Fruit fly (Drosophila melanogaster): Measurements from ENCODE around the gene CG31371.

Gene CG31371

DNA sequence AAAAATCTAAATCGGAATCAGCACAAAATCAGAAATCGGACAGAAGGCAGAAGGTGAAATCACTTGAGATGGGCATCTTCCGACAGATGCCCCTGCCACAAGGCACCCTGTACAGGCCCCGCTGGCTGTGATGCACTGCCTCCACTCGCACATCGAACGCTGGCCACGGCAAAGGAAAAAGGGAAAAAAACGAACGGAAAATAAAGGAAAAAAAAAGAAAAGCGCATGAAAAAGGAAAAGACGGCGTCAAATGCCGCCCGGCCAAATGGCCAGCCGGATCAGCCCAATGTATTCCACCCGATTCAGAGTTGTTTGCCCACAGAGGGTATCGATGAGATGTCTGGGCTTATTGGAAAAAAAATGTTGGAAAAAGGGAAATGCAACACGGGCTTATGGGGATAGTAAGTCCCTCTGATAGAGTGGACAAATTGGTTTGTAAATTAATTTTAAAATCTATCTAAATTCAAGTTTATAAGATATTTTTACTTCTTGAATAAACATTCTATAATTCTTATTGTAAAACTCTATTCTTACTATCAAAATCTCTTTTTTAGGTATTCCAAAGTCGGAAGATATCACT lies 27.9 kb upstream of the CG31371 start (continued):
- TF ChIP-seq CG11247 (GFP tag; IDR thresholded peaks at IDR 0.05) (no peak), D (optimal IDR thresholded peaks at IDR 0.05) (no peak), D (GFP tag; optimal IDR thresholded peaks at IDR 0.05) (peak; percentile 9), corto (GFP tag; optimal IDR thresholded peaks at IDR 0.05) (no peak), CG6254 (GFP tag; optimal IDR thresholded peaks at IDR 0.05) (peak; percentile 9), CG10366 (GFP tag; IDR thresholded peaks at IDR 0.05) (no peak), nerfin-1 (tag; optimal IDR thresholded peaks at IDR 0.05) (no peak), CG16779 (GFP tag; IDR thresholded peaks at IDR 0.05) (no peak), gcm2 (GFP tag; optimal IDR thresholded peaks at IDR 0.05) (no peak), wor (GFP tag; IDR thresholded peaks at IDR 0.05) (no peak), mirr (GFP tag; optimal IDR thresholded peaks at IDR 0.05) (no peak), CG2116 (GFP tag; optimal IDR thresholded peaks at IDR 0.05) (no peak), Antp (GFP tag; optimal IDR thresholded peaks at IDR 0.05) (no peak), pho (GFP tag; optimal IDR thresholded peaks at IDR 0.05) (no peak), CG9876 (GFP tag; optimal IDR thresholded peaks at IDR 0.05) (no peak), Lpt (GFP tag; optimal IDR thresholded peaks at IDR 0.05) (no peak), CG9215 (GFP tag; IDR thresholded peaks at IDR 0.05) (no peak), Sox102F (GFP tag; optimal IDR thresholded peaks at IDR 0.05) (peak; percentile 46), Hr3 (GFP tag; optimal IDR thresholded peaks at IDR 0.05) (no peak), bsh (GFP tag; optimal IDR thresholded peaks at IDR 0.05) (peak; percentile 3 to 28), CG11560 (tag; IDR thresholded peaks at IDR 0.05) (no peak), ab (GFP tag; optimal IDR thresholded peaks at IDR 0.05) (no peak), slp2 (GFP tag; optimal IDR thresholded peaks at IDR 0.05) (no peak), scrt (GFP tag; optimal IDR thresholded peaks at IDR 0.05) (no peak), CG13424 (tag; optimal IDR thresholded peaks at IDR 0.05) (peak; percentile 18), CG14050 (GFP tag; IDR thresholded peaks at IDR 0.05) (no peak), run (tag; optimal IDR thresholded peaks at IDR 0.05) (peak; percentile 17), CG10267 (tag; optimal IDR thresholded peaks at IDR 0.05) (no peak), B-H1 (GFP tag; IDR thresholded peaks at IDR 0.05) (no peak), CG10979 (tag; optimal IDR thresholded peaks at IDR 0.05) (peak; percentile 18), Hr51 (GFP tag; optimal IDR thresholded peaks at IDR 0.05) (peak in 1 of 2 experiments; percentile 39), CG5953 (GFP tag; IDR thresholded peaks at IDR 0.05) (no peak), lmd (GFP tag; IDR thresholded peaks at IDR 0.05) (no peak), stwl (tag; optimal IDR thresholded peaks at IDR 0.05) (no peak), CG14860 (GFP tag; IDR thresholded peaks at IDR 0.05; ENCODE audit: partially characterized antibody) (no peak), Taf1 (GFP tag; IDR thresholded peaks at IDR 0.05) (no peak), CG11695 (GFP tag; IDR thresholded peaks at IDR 0.05) (0 out of 3 replicates have a peak, but pooled peaks have one; percentile 12), Xbp1 (GFP tag; optimal IDR thresholded peaks at IDR 0.05) (peak; percentile 9), CG6689 (GFP tag; IDR thresholded peaks at IDR 0.05) (0 out of 2 replicates have a peak, but pooled peaks have one; percentile 14), CG18599 (GFP tag; optimal IDR thresholded peaks at IDR 0.05) (no peak), Doc2 (GFP tag; IDR thresholded peaks at IDR 0.05) (no peak), Asciz (GFP tag; optimal IDR thresholded peaks at IDR 0.05) (no peak), zfh2 (GFP tag; optimal IDR thresholded peaks at IDR 0.05) (no peak), schlank (tag; optimal IDR thresholded peaks at IDR 0.05) (no peak), CG6813 (GFP tag; optimal IDR thresholded peaks at IDR 0.05) (no peak), Ptx1 (GFP tag; IDR thresholded peaks at IDR 0.05) (0 out of 2 replicates have a peak, but pooled peaks have one; percentile 28), Mad (GFP tag; optimal IDR thresholded peaks at IDR 0.05) (no peak), Med (GFP tag) (no peak), Ets65A (GFP tag) (no peak), trh (GFP tag; optimal IDR thresholded peaks at IDR 0.05) (no peak), CG1832 (GFP tag; optimal IDR thresholded peaks at IDR 0.05) (no peak)

All from whole organism, embryonic.